Fruit fly (Drosophila melanogaster) whole organism, embryonic: ENCODE results near the gene CG10353.

Experiments
- Aef1 ChIP-seq: fragments of 200-800 bp; sonication (Bioruptor generic); IDR thresholded peaks from 3 replicates; pipeline ENCODE4 v1.3.6; 2022; ENCODE audit warnings: missing biosample characterization, missing genetic modification characterization
- C15 ChIP-seq: fragments of 200-800 bp; sonication (Bioruptor generic); IDR thresholded peaks from 3 replicates; pipeline ENCODE4 v1.3.6; 2022; ENCODE audit warnings: missing biosample characterization, missing genetic modification characterization
- CG10431 ChIP-seq: fragments of 200-800 bp; sonication (Bioruptor generic); optimal IDR thresholded peaks from 3 replicates; lab custom pipeline; 2018; ENCODE audit warnings: missing biosample characterization, mild to moderate bottlenecking, missing genetic modification characterization
- CG12744 ChIP-seq: fragments of 200-800 bp; sonication (Bioruptor generic); optimal IDR thresholded peaks from 2 replicates; lab custom pipeline; 2016; ENCODE audit warnings: missing biosample characterization, missing genetic modification characterization
- CG13624 ChIP-seq: fragments of 200-800 bp; sonication (Bioruptor generic); optimal IDR thresholded peaks from 2 replicates; lab custom pipeline; 2016; ENCODE audit warnings: missing biosample characterization, missing genetic modification characterization
- CG17361 ChIP-seq: fragments of 200-800 bp; sonication (Bioruptor generic); IDR thresholded peaks from 3 replicates; pipeline ENCODE4 v1.3.6; 2022; ENCODE audit warnings: missing biosample characterization, missing genetic modification characterization
- CG2129 ChIP-seq: fragments of 200-800 bp; sonication (Bioruptor generic); IDR thresholded peaks from 2 replicates; pipeline ENCODE4 v1.3.6; 2022; ENCODE audit warnings: missing biosample characterization, missing genetic modification characterization; ENCODE audit not compliant: partially characterized antibody
- CG30431 ChIP-seq: fragments of 200-800 bp; sonication (Bioruptor generic); optimal IDR thresholded peaks from 2 replicates; lab custom pipeline; 2017; ENCODE audit warnings: missing biosample characterization, missing genetic modification characterization
- CG4328 ChIP-seq: fragments of 200-800 bp; sonication (Bioruptor generic); optimal IDR thresholded peaks from 3 replicates; lab custom pipeline; 2017; ENCODE audit warnings: missing biosample characterization, missing genetic modification reagents, missing genetic modification characterization
- CG4360 ChIP-seq: fragments of 200-800 bp; sonication (Bioruptor generic); IDR thresholded peaks from 2 replicates; pipeline ENCODE4 v1.3.6; 2022; ENCODE audit warnings: missing biosample characterization, missing genetic modification characterization
- CG4404 ChIP-seq: fragments of 200-800 bp; sonication (Bioruptor generic); IDR thresholded peaks from 2 replicates; pipeline ENCODE4 v1.3.6; 2022; ENCODE audit warnings: missing biosample characterization, missing genetic modification characterization
- CG4820 ChIP-seq: fragments of 200-800 bp; sonication (Bioruptor generic); optimal IDR thresholded peaks from 3 replicates; lab custom pipeline; 2016; ENCODE audit warnings: missing biosample characterization, missing genetic modification characterization
- CG5953 ChIP-seq: fragments of 200-800 bp; sonication (Bioruptor generic); IDR thresholded peaks from 2 replicates; pipeline ENCODE4 v1.3.6; 2022; ENCODE audit warnings: missing biosample characterization, missing genetic modification characterization
- CG7987 ChIP-seq: fragments of 200-800 bp; sonication (Bioruptor generic); optimal IDR thresholded peaks from 2 replicates; lab custom pipeline; 2018; ENCODE audit warnings: missing biosample characterization, mild to moderate bottlenecking, missing genetic modification characterization, moderate library complexity
- CG8765 ChIP-seq: fragments of 200-800 bp; sonication (Bioruptor generic); IDR thresholded peaks from 2 replicates; pipeline ENCODE4 v1.3.6; 2022; ENCODE audit warnings: missing biosample characterization, missing genetic modification characterization
- CHES-1-like ChIP-seq: fragments of 200-800 bp; sonication (Bioruptor generic); optimal IDR thresholded peaks from 2 replicates; lab custom pipeline; 2016; ENCODE audit warnings: missing biosample characterization, missing genetic modification characterization
- CTCF ChIP-seq: fragments of 200-800 bp; sonication (Bioruptor generic); optimal IDR thresholded peaks from 2 replicates; lab custom pipeline; 2017; ENCODE audit warnings: missing biosample characterization, mild to moderate bottlenecking, missing genetic modification characterization, moderate library complexity
- CkIIα-i1 ChIP-seq: fragments of 200-800 bp; sonication (Bioruptor generic); IDR thresholded peaks from 2 replicates; pipeline ENCODE4 v1.3.6; 2022; ENCODE audit warnings: missing biosample characterization, missing genetic modification characterization
- Dfd ChIP-seq, 2 experiments: fragments of >200 bp; optimal IDR thresholded peaks; 2 replicates each; lab custom pipeline; 2017; ENCODE audit warnings: missing biosample characterization in 2 of 2, missing genetic modification characterization in 2 of 2
- E2f2 ChIP-seq: fragments of 200-800 bp; sonication (Bioruptor generic); IDR thresholded peaks from 2 replicates; pipeline ENCODE4 v1.3.6; 2022; ENCODE audit warnings: missing biosample characterization, missing genetic modification characterization
- HLHmδ ChIP-seq: fragments of 200-800 bp; sonication (Bioruptor generic); optimal IDR thresholded peaks from 2 replicates; lab custom pipeline; 2018; ENCODE audit warnings: missing biosample characterization, mild to moderate bottlenecking, missing genetic modification characterization, moderate library complexity
- Lim3 ChIP-seq: fragments of 200-800 bp; sonication (Bioruptor generic); IDR thresholded peaks from 2 replicates; pipeline ENCODE4 v1.3.6; 2022; ENCODE audit warnings: missing biosample characterization, missing genetic modification characterization
- NFAT ChIP-seq: fragments of 200-800 bp; sonication (Bioruptor generic); IDR thresholded peaks from 2 replicates; pipeline ENCODE4 v1.3.6; 2022; ENCODE audit warnings: missing biosample characterization, missing genetic modification characterization
- Ptx1 ChIP-seq: fragments of 200-800 bp; sonication (Bioruptor generic); IDR thresholded peaks from 2 replicates; pipeline ENCODE4 v1.3.6; 2022; ENCODE audit warnings: missing biosample characterization, missing genetic modification characterization
- Rx ChIP-seq: fragments of 200-800 bp; sonication (Bioruptor generic); IDR thresholded peaks from 2 replicates; pipeline ENCODE4 v1.3.6; 2022; ENCODE audit warnings: missing biosample characterization, missing genetic modification characterization
- Six4 ChIP-seq: fragments of 200-800 bp; sonication (Bioruptor generic); optimal IDR thresholded peaks from 2 replicates; lab custom pipeline; 2016; ENCODE audit warnings: missing biosample characterization, missing genetic modification characterization
- Tbp ChIP-seq: fragments of >200 bp; optimal IDR thresholded peaks from 2 replicates; lab custom pipeline; 2018; ENCODE audit warnings: missing biosample characterization, missing genetic modification characterization
- abd-A ChIP-seq: fragments of 200-800 bp; sonication (Bioruptor generic); optimal IDR thresholded peaks from 3 replicates; lab custom pipeline; 2019; ENCODE audit warnings: missing biosample characterization, mild to moderate bottlenecking, missing genetic modification characterization, moderate library complexity
- aop ChIP-seq: fragments of 200-800 bp; sonication (Bioruptor generic); IDR thresholded peaks from 2 replicates; pipeline ENCODE4 v1.3.6; 2022; ENCODE audit warnings: missing biosample characterization, missing genetic modification characterization
- bbx ChIP-seq: fragments of 200-800 bp; sonication (Bioruptor generic); IDR thresholded peaks from 2 replicates; pipeline ENCODE4 v1.3.6; 2022; ENCODE audit warnings: missing biosample characterization, missing genetic modification characterization; ENCODE audit not compliant: partially characterized antibody
- bcd ChIP-seq: fragments of 200-800 bp; sonication (Bioruptor generic); optimal IDR thresholded peaks from 2 replicates; lab custom pipeline; 2017; ENCODE audit warnings: missing biosample characterization, mild to moderate bottlenecking, missing genetic modification characterization
- caup ChIP-seq: fragments of 200-800 bp; sonication (Bioruptor generic); optimal IDR thresholded peaks from 3 replicates; lab custom pipeline; 2017; ENCODE audit warnings: missing biosample characterization, mild to moderate bottlenecking, missing genetic modification characterization, moderate library complexity; ENCODE audit not compliant: severe bottlenecking
- ci ChIP-seq: fragments of 200-800 bp; sonication (Bioruptor generic); IDR thresholded peaks from 3 replicates; pipeline ENCODE4 v1.3.6; 2022; ENCODE audit warnings: missing biosample characterization, missing genetic modification characterization
- ems ChIP-seq: fragments of 200-800 bp; sonication (Bioruptor generic); optimal IDR thresholded peaks from 3 replicates; lab custom pipeline; 2016; ENCODE audit warnings: missing biosample characterization, missing genetic modification characterization
- fd3F ChIP-seq: fragments of 200-800 bp; sonication (Bioruptor generic); optimal IDR thresholded peaks from 2 replicates; lab custom pipeline; 2018; ENCODE audit warnings: missing biosample characterization, mild to moderate bottlenecking, missing genetic modification characterization, moderate library complexity
- gsb ChIP-seq: fragments of 200-800 bp; sonication (Bioruptor generic); IDR thresholded peaks from 2 replicates; pipeline ENCODE4 v1.3.6; 2022; ENCODE audit warnings: missing biosample characterization, missing genetic modification characterization
- gt ChIP-seq: fragments of 200-800 bp; sonication (Bioruptor generic); IDR thresholded peaks from 2 replicates; pipeline ENCODE4 v1.3.6; 2022; ENCODE audit warnings: missing biosample characterization, missing genetic modification characterization
- hb ChIP-seq: fragments of 200-800 bp; sonication (Bioruptor generic); IDR thresholded peaks from 3 replicates; pipeline ENCODE4 v1.3.6; 2022; ENCODE audit warnings: missing biosample characterization, missing genetic modification characterization; ENCODE audit not compliant: partially characterized antibody
- her ChIP-seq: fragments of 200-800 bp; sonication (Bioruptor generic); optimal IDR thresholded peaks from 2 replicates; lab custom pipeline; 2016; ENCODE audit warnings: missing biosample characterization, missing genetic modification characterization
- lilli ChIP-seq: fragments of 200-800 bp; sonication (Bioruptor generic); optimal IDR thresholded peaks from 3 replicates; lab custom pipeline; 2016; ENCODE audit warnings: missing biosample characterization, missing genetic modification characterization
- maf-S ChIP-seq: fragments of 200-800 bp; sonication (Bioruptor generic); optimal IDR thresholded peaks from 2 replicates; lab custom pipeline; 2016; ENCODE audit warnings: missing biosample characterization, missing genetic modification characterization
- nerfin-1 ChIP-seq: fragments of 200-800 bp; sonication (Bioruptor generic); optimal IDR thresholded peaks from 3 replicates; lab custom pipeline; 2019; ENCODE audit warnings: missing biosample characterization, mild to moderate bottlenecking, missing genetic modification characterization, moderate library complexity
- onecut ChIP-seq: fragments of 200-800 bp; sonication (Bioruptor generic); IDR thresholded peaks from 2 replicates; pipeline ENCODE4 v1.3.6; 2022; ENCODE audit warnings: missing biosample characterization, missing genetic modification characterization
- pum ChIP-seq: fragments of 200-800 bp; sonication (Bioruptor generic); optimal IDR thresholded peaks from 2 replicates; lab custom pipeline; 2016; ENCODE audit warnings: missing biosample characterization, missing genetic modification characterization
- ranshi ChIP-seq: fragments of 200-800 bp; sonication (Bioruptor generic); IDR thresholded peaks from 2 replicates; pipeline ENCODE4 v1.3.6; 2022; ENCODE audit warnings: missing biosample characterization, missing genetic modification characterization
- ro ChIP-seq: fragments of 200-800 bp; sonication (Bioruptor generic); IDR thresholded peaks from 2 replicates; pipeline ENCODE4 v1.3.6; 2022; ENCODE audit warnings: missing biosample characterization, missing genetic modification characterization
- sima ChIP-seq: fragments of 200-800 bp; sonication (Bioruptor generic); optimal IDR thresholded peaks from 2 replicates; lab custom pipeline; 2016; ENCODE audit warnings: missing biosample characterization, missing genetic modification characterization
- slp2 ChIP-seq: fragments of 200-800 bp; sonication (Bioruptor generic); optimal IDR thresholded peaks from 2 replicates; lab custom pipeline; 2016; ENCODE audit warnings: missing biosample characterization, missing genetic modification characterization
- stwl ChIP-seq: fragments of 200-800 bp; sonication (Bioruptor generic); optimal IDR thresholded peaks from 3 replicates; lab custom pipeline; 2018; ENCODE audit warnings: missing biosample characterization, mild to moderate bottlenecking, missing genetic modification characterization, moderate library complexity
- tup ChIP-seq: fragments of 200-800 bp; sonication (Bioruptor generic); optimal IDR thresholded peaks from 2 replicates; lab custom pipeline; 2016; ENCODE audit warnings: missing biosample characterization, mild to moderate bottlenecking, missing genetic modification characterization, moderate library complexity
- wek ChIP-seq: fragments of 200-800 bp; sonication (Bioruptor generic); optimal IDR thresholded peaks from 3 replicates; lab custom pipeline; 2018; ENCODE audit warnings: missing biosample characterization, mild to moderate bottlenecking, missing genetic modification characterization, moderate library complexity
- zen2 ChIP-seq: fragments of 200-800 bp; sonication (Bioruptor generic); IDR thresholded peaks from 3 replicates; pipeline ENCODE4 v1.3.6; 2022; ENCODE audit warnings: missing biosample characterization, missing genetic modification characterization; ENCODE audit not compliant: partially characterized antibody

Gene CG10353

dm6 chrX:11915154-11915593 lies 28.2 kb upstream of the CG10353 start (continued):
- TF ChIP-seq caup (GFP tag; lab: Kevin White, UChicago) = peak; percentile 86
- TF ChIP-seq Aef1 (GFP tag; lab: Robert Waterston, UW) = peak; percentile 81
- peak; percentile 51 for TF ChIP-seq CG4360
- TF ChIP-seq ranshi = peak; percentile 75
- TF ChIP-seq gt (GFP tag; lab: Robert Waterston, UW) = peak; percentile 74
- TF ChIP-seq CTCF = peak; percentile 28
- peak; percentile 79 for TF ChIP-seq CG4820 (GFP tag; lab: Kevin White, UChicago)
- TF ChIP-seq ro = peak; percentile 78
- TF ChIP-seq Dfd (GFP tag; optimal IDR thresholded peaks at IDR 0.05; lab: Kevin White, UChicago) = no peak
- TF ChIP-seq abd-A (tag; lab: Kevin White, UChicago) = peak; percentile 59
- peak; percentile 59 for TF ChIP-seq NFAT (GFP tag; lab: Robert Waterston, UW)
- no peak for TF ChIP-seq CG12744
- TF ChIP-seq E2f2 (GFP tag; lab: Robert Waterston, UW) = peak; percentile 67
- peak; percentile 74 for TF ChIP-seq CG10431
- no peak for TF ChIP-seq sima (GFP tag; lab: Kevin White, UChicago)
- TF ChIP-seq CG17361 (GFP tag; lab: Robert Waterston, UW) = peak; percentile 98
- TF ChIP-seq CkIIα-i1 (GFP tag; lab: Robert Waterston, UW) = no peak
- peak; percentile 15 for TF ChIP-seq wek (GFP tag; lab: Kevin White, UChicago)
- TF ChIP-seq pum = peak; percentile 37
- TF ChIP-seq CG4328 (GFP tag; lab: Kevin White, UChicago) = peak; percentile 91
- peak; percentile 44 for TF ChIP-seq ems (GFP tag; lab: Kevin White, UChicago)
- no peak for TF ChIP-seq HLHmδ (GFP tag; lab: Kevin White, UChicago)
- TF ChIP-seq CG5953 (GFP tag; lab: Robert Waterston, UW) = peak; percentile 39; the same call in 1 of the 2 replicates
- peak; percentile 64 for TF ChIP-seq Rx (GFP tag; lab: Robert Waterston, UW)
- no peak for TF ChIP-seq zen2 (GFP tag; lab: Robert Waterston, UW)
- TF ChIP-seq CHES-1-like (GFP tag; lab: Kevin White, UChicago) = peak; percentile 7
- no peak for TF ChIP-seq hb (GFP tag; lab: Robert Waterston, UW)
- TF ChIP-seq gsb (GFP tag; lab: Robert Waterston, UW) = peak; percentile 74
- 0 out of 2 replicates have a peak, but pooled peaks have one; percentile 46 for TF ChIP-seq aop (GFP tag; lab: Robert Waterston, UW)
- peak; percentile 85 for TF ChIP-seq fd3F
- TF ChIP-seq Tbp = no peak
- TF ChIP-seq bcd (GFP tag; lab: Kevin White, UChicago) = peak; percentile 92
- peak; percentile 84 for TF ChIP-seq ci
- TF ChIP-seq CG2129 (GFP tag; lab: Robert Waterston, UW) = no peak
- peak; percentile 4 for TF ChIP-seq slp2 (GFP tag; lab: Kevin White, UChicago)
- peak; percentile 79 for TF ChIP-seq CG30431 (GFP tag; lab: Kevin White, UChicago)
- TF ChIP-seq Ptx1 = peak; percentile 90
- no peak for TF ChIP-seq CG13624 (GFP tag; lab: Kevin White, UChicago)
- TF ChIP-seq lilli (GFP tag; lab: Kevin White, UChicago) = peak; percentile 44
- no peak for TF ChIP-seq maf-S (GFP tag; lab: Kevin White, UChicago)
- no peak for TF ChIP-seq bbx (GFP tag; lab: Robert Waterston, UW)
- peak; percentile 21 for TF ChIP-seq stwl (tag; lab: Kevin White, UChicago)
- peak; percentile 79 for TF ChIP-seq onecut
- peak; percentile 56; the same call in 1 of the 2 replicates for TF ChIP-seq Lim3 (GFP tag; lab: Robert Waterston, UW)
- peak; percentile 62 for TF ChIP-seq Six4 (GFP tag; lab: Kevin White, UChicago)
- TF ChIP-seq nerfin-1 (tag; lab: Kevin White, UChicago) = peak; percentile 90
- peak; percentile 61 for TF ChIP-seq CG7987 (GFP tag; lab: Kevin White, UChicago)
- TF ChIP-seq C15 (GFP tag; lab: Robert Waterston, UW) = peak; percentile 72; the same call in 1 of the 3 replicates
- TF ChIP-seq tup (GFP tag; lab: Kevin White, UChicago) = peak; percentile 7
- peak; percentile 72 for TF ChIP-seq CG8765 (GFP tag; lab: Robert Waterston, UW)
- no peak for TF ChIP-seq her (GFP tag; lab: Kevin White, UChicago)
- TF ChIP-seq CG4404 = peak; percentile 80
